Fruit fly (Drosophila melanogaster): Measurements from ENCODE around the gene U2af38.
A peak's percentile ranks its signal among the peaks of the same experiment; 100 is the strongest.

U2af38 gene

dm6 chr2L:267441-268089, 26.9 kb downstream of the U2af38 start, which contains the start of gene CG17075 (continued):
- TF ChIP-seq Ada2b (GFP tag; IDR thresholded peaks at IDR 0.05) = peak; percentile 97
- TF ChIP-seq CG10366 (GFP tag; IDR thresholded peaks at IDR 0.05) = peak; percentile 95
- peak; percentile 92 for TF ChIP-seq Deaf1 (tag; optimal IDR thresholded peaks at IDR 0.05)
- TF ChIP-seq exex (tag; optimal IDR thresholded peaks at IDR 0.05) = peak; percentile 79
- TF ChIP-seq disco-r (GFP tag; optimal IDR thresholded peaks at IDR 0.05) = no peak
- TF ChIP-seq CG8290 (GFP tag; optimal IDR thresholded peaks at IDR 0.05) = peak; percentile 93
- TF ChIP-seq CG8290 (tag; optimal IDR thresholded peaks at IDR 0.05) = peak in 1 of 2 experiments; percentile 68
- TF ChIP-seq CG3726 (GFP tag; IDR thresholded peaks at IDR 0.05) = peak; percentile 90
- peak; percentile 92 for TF ChIP-seq CG12104 (GFP tag; optimal IDR thresholded peaks at IDR 0.05)
- TF ChIP-seq CG18599 (GFP tag; optimal IDR thresholded peaks at IDR 0.05) = peak; percentile 99
- peak; percentile 80 for TF ChIP-seq CG16815 (GFP tag; optimal IDR thresholded peaks at IDR 0.05)
- peak; percentile 82 for TF ChIP-seq Camta (GFP tag; optimal IDR thresholded peaks at IDR 0.05)
- peak; percentile 41 for TF ChIP-seq ftz-f1 (GFP tag; optimal IDR thresholded peaks at IDR 0.05)
- peak; percentile 63 for TF ChIP-seq YL-1 (GFP tag; optimal IDR thresholded peaks at IDR 0.05)
- peak; percentile 55 for TF ChIP-seq CG7786 (GFP tag; optimal IDR thresholded peaks at IDR 0.05)
- TF ChIP-seq Hmr (GFP tag; optimal IDR thresholded peaks at IDR 0.05) = peak; percentile 98
- TF ChIP-seq Hand (GFP tag; optimal IDR thresholded peaks at IDR 0.05) = peak; percentile 94
- TF ChIP-seq CG31365 (tag; optimal IDR thresholded peaks at IDR 0.05) = peak; percentile 69
- peak; percentile 75 for TF ChIP-seq CG10543 (GFP tag; optimal IDR thresholded peaks at IDR 0.05)
- peak; percentile 38 for TF ChIP-seq eyg (GFP tag; optimal IDR thresholded peaks at IDR 0.05)
- peak; percentile 51 for TF ChIP-seq Ets97D (GFP tag; optimal IDR thresholded peaks at IDR 0.05)
- no peak for TF ChIP-seq sima (GFP tag; optimal IDR thresholded peaks at IDR 0.05)
- TF ChIP-seq pzg (GFP tag; optimal IDR thresholded peaks at IDR 0.05) = peak; percentile 12
- TF ChIP-seq cad (GFP tag; optimal IDR thresholded peaks at IDR 0.05) = no peak
- peak; percentile 77 for TF ChIP-seq HLH54F (GFP tag; optimal IDR thresholded peaks at IDR 0.05)
- TF ChIP-seq CG15601 (tag; optimal IDR thresholded peaks at IDR 0.05) = peak; percentile 100
- TF ChIP-seq vfl (GFP tag; optimal IDR thresholded peaks at IDR 0.05) = peak; percentile 90
- TF ChIP-seq Fer1 (GFP tag; optimal IDR thresholded peaks at IDR 0.05) = peak; percentile 97
- peak; percentile 61; the same call in 1 of the 2 replicates for TF ChIP-seq ham (GFP tag; IDR thresholded peaks at IDR 0.05)
- peak; percentile 94 for TF ChIP-seq CG13894 (tag; optimal IDR thresholded peaks at IDR 0.05)
- TF ChIP-seq sr (GFP tag; IDR thresholded peaks at IDR 0.05) = peak; percentile 84
- peak; percentile 85 for TF ChIP-seq D19B (GFP tag; optimal IDR thresholded peaks at IDR 0.05)
- peak; percentile 24 for TF ChIP-seq CG3163 (GFP tag; optimal IDR thresholded peaks at IDR 0.05)
- TF ChIP-seq maf-S (GFP tag; optimal IDR thresholded peaks at IDR 0.05) = peak; percentile 62
- TF ChIP-seq pho (GFP tag; optimal IDR thresholded peaks at IDR 0.05) = peak; percentile 86
- peak; percentile 62 for TF ChIP-seq Hey (tag; optimal IDR thresholded peaks at IDR 0.05)
- TF ChIP-seq CG1233 (GFP tag; optimal IDR thresholded peaks at IDR 0.05) = peak; percentile 92
- TF ChIP-seq tna (GFP tag; IDR thresholded peaks at IDR 0.05; ENCODE audit: partially characterized antibody) = no peak
- TF ChIP-seq ab (GFP tag; optimal IDR thresholded peaks at IDR 0.05) = peak; percentile 17
- peak; percentile 89 for TF ChIP-seq tio (GFP tag; optimal IDR thresholded peaks at IDR 0.05)
- TF ChIP-seq ERR (GFP tag; optimal IDR thresholded peaks at IDR 0.05) = peak; percentile 69
- TF ChIP-seq Antp (GFP tag; optimal IDR thresholded peaks at IDR 0.05) = peak; percentile 77
- peak; percentile 68 for TF ChIP-seq CHES-1-like (GFP tag; optimal IDR thresholded peaks at IDR 0.05)
- peak; percentile 63 for TF ChIP-seq CG30020 (tag; optimal IDR thresholded peaks at IDR 0.05)
- TF ChIP-seq CG15011 (GFP tag; optimal IDR thresholded peaks at IDR 0.05) = peak; percentile 88
- peak; percentile 93 for TF ChIP-seq H15 (GFP tag; IDR thresholded peaks at IDR 0.05)
- peak; percentile 95 for TF ChIP-seq C15 (GFP tag; IDR thresholded peaks at IDR 0.05)
- TF ChIP-seq org-1 (GFP tag; optimal IDR thresholded peaks at IDR 0.05) = peak; percentile 92
- peak; percentile 92 for TF ChIP-seq CG6765 (GFP tag; optimal IDR thresholded peaks at IDR 0.05)
- peak; percentile 78 for TF ChIP-seq trem (tag; optimal IDR thresholded peaks at IDR 0.05)
- peak; percentile 34 for TF ChIP-seq btn (GFP tag; optimal IDR thresholded peaks at IDR 0.05)
